Fruit fly (Drosophila melanogaster) whole organism, embryonic: ENCODE data around the gene CG34348.

Experiments
- CG15696 ChIP-seq: fragments of 200-800 bp; sonication (Bioruptor generic); optimal IDR thresholded peaks from 2 replicates; lab custom pipeline; 2019; ENCODE audit warnings: missing biosample characterization, mild to moderate bottlenecking, missing genetic modification characterization, moderate library complexity
- CG30431 ChIP-seq: fragments of 200-800 bp; sonication (Bioruptor generic); optimal IDR thresholded peaks from 2 replicates; lab custom pipeline; 2017; ENCODE audit warnings: missing biosample characterization, missing genetic modification characterization
- Nf-YC ChIP-seq: fragments of 200-800 bp; optimal IDR thresholded peaks from 3 replicates; lab custom pipeline; 2019; ENCODE audit warnings: missing biosample characterization, mild to moderate bottlenecking, missing genetic modification characterization, moderate library complexity
- Sox102F ChIP-seq: fragments of 200-800 bp; sonication (Bioruptor generic); optimal IDR thresholded peaks from 2 replicates; lab custom pipeline; 2018; ENCODE audit warnings: missing biosample characterization, mild to moderate bottlenecking, missing genetic modification characterization, moderate library complexity
- TFAM ChIP-seq: fragments of 200-800 bp; sonication (Bioruptor generic); optimal IDR thresholded peaks from 2 replicates; lab custom pipeline; 2017; ENCODE audit warnings: missing biosample characterization, missing genetic modification characterization, inconsistent platforms
- Tbp ChIP-seq: fragments of >200 bp; optimal IDR thresholded peaks from 2 replicates; lab custom pipeline; 2018; ENCODE audit warnings: missing biosample characterization, missing genetic modification characterization
- mam ChIP-seq: fragments of 200-800 bp; sonication (Bioruptor generic); optimal IDR thresholded peaks from 3 replicates; lab custom pipeline; 2016; ENCODE audit warnings: missing biosample characterization, missing genetic modification characterization
- shn ChIP-seq: fragments of 200-800 bp; sonication (Bioruptor generic); optimal IDR thresholded peaks from 3 replicates; lab custom pipeline; 2016; ENCODE audit warnings: missing biosample characterization, missing genetic modification characterization
- zf30C ChIP-seq: fragments of 200-800 bp; sonication (Bioruptor generic); optimal IDR thresholded peaks from 3 replicates; lab custom pipeline; 2018; ENCODE audit warnings: missing biosample characterization, mild to moderate bottlenecking, missing genetic modification characterization

DNA sequence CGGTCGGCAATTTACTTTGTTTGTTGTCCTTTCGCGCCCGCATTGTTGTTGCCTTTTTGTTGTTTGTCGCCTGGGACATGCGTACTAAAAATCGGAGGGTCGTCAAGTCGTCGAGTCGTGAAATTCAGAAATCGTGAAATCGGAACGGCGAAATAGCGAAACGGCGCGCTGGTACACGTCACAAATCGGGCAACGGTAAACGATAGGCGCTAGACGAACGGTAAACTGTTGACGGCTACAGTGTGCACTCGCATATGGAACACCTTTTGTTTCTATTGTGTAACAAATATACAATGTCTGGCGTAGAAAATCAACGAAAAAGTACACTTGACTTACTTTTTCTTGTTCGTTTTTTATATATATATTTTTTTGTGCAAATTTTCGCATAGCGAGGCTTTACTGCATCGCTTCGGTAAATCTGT is 44.4 kb downstream of the CG34348 start:
- peak; percentile 60 for TF ChIP-seq Sox102F (GFP tag; lab: Kevin White, UChicago)
- TF ChIP-seq Tbp (GFP tag; lab: Kevin White, UChicago), result no peak
- TF ChIP-seq CG15696 (tag; lab: Kevin White, UChicago), result no peak
- no peak for TF ChIP-seq TFAM (GFP tag; lab: Kevin White, UChicago)
- TF ChIP-seq Nf-YC (tag; lab: Kevin White, UChicago), result peak; percentile 32
- peak; percentile 78 for TF ChIP-seq mam (GFP tag; lab: Kevin White, UChicago)
- TF ChIP-seq zf30C (GFP tag; lab: Kevin White, UChicago), result no peak
- peak; percentile 16 for TF ChIP-seq CG30431 (GFP tag; lab: Kevin White, UChicago)
- no peak for TF ChIP-seq shn (GFP tag; lab: Kevin White, UChicago)
